Worm (Caenorhabditis elegans) whole organism, early embryonic: ENCODE data around the gene ctsa-1.2.

Experiments used
- B0310.2 ChIP-seq: sonication (generic microtip); optimal IDR thresholded peaks from 2 replicates; lab custom pipeline; 2016; ENCODE audit warnings: mild to moderate bottlenecking, missing genetic modification characterization, missing compliant biosample characterization
- F13C5.2 ChIP-seq: sonication (generic microtip); optimal IDR thresholded peaks from 2 replicates; lab custom pipeline; 2017; ENCODE audit warnings: mild to moderate bottlenecking, missing genetic modification characterization, inconsistent platforms, missing compliant biosample characterization
- aly-1 ChIP-seq: sonication (generic microtip); optimal IDR thresholded peaks from 2 replicates; lab custom pipeline; 2016; ENCODE audit warnings: missing genetic modification characterization, missing compliant biosample characterization
- ama-1 ChIP-seq: fragments of 150-350 bp; optimal IDR thresholded peaks from 2 replicates; lab custom pipeline; 2014
- ets-7 ChIP-seq: sonication (generic microtip); optimal IDR thresholded peaks from 2 replicates; lab custom pipeline; 2016; ENCODE audit warnings: missing genotype, missing genetic modification characterization, missing compliant biosample characterization
- flt-1 ChIP-seq: fragments of 200-800 bp; sonication (Bioruptor generic); IDR thresholded peaks from 2 replicates; pipeline ENCODE4 v1.3.6; 2022; ENCODE audit warnings: missing genetic modification characterization, missing compliant biosample characterization
- hmg-4 ChIP-seq: fragments of 200-800 bp; sonication (Bioruptor generic); optimal IDR thresholded peaks from 2 replicates; lab custom pipeline; 2018; ENCODE audit warnings: mild to moderate bottlenecking, missing genetic modification characterization, missing compliant biosample characterization
- hnd-1 ChIP-seq: sonication (generic microtip); optimal IDR thresholded peaks from 2 replicates; lab custom pipeline; 2016; ENCODE audit warnings: missing genetic modification characterization, missing compliant biosample characterization
- sea-1 ChIP-seq: fragments of 200-800 bp; sonication (Bioruptor generic); conservative IDR thresholded peaks from 2 replicates; pipeline ENCODE4 v1.3.6; 2022; ENCODE audit warnings: missing genetic modification characterization, missing compliant biosample characterization
- tbx-11 ChIP-seq: fragments of 200-800 bp; sonication (Bioruptor generic); IDR thresholded peaks from 2 replicates; pipeline ENCODE4 v1.3.6; 2022; ENCODE audit warnings: missing genetic modification characterization, missing compliant biosample characterization

- no peak for TF ChIP-seq aly-1 (tag; lab: Kevin White, UChicago)
- TF ChIP-seq F13C5.2 (tag; lab: Kevin White, UChicago) = peak; percentile 65
- no peak for TF ChIP-seq sea-1
- no peak for TF ChIP-seq B0310.2 (tag; lab: Kevin White, UChicago)
- TF ChIP-seq hnd-1 (tag; lab: Kevin White, UChicago) = no peak
- TF ChIP-seq flt-1 (GFP tag; lab: Robert Waterston, UW) = no peak
- TF ChIP-seq tbx-11 (GFP tag; lab: Robert Waterston, UW) = no peak
- no peak for TF ChIP-seq hmg-4 (GFP tag; lab: Kevin White, UChicago)
- TF ChIP-seq ets-7 (tag; lab: Kevin White, UChicago) = no peak
- TF ChIP-seq ama-1 = no peak
Observed at ce11 chrII:11694432-11694831, 44.7 kb upstream of the ctsa-1.2 start.
